Worm (Caenorhabditis elegans) whole organism, L2 larva: Measurements from ENCODE around the gene Y57E12B.11.

Source experiments
- ama-1 ChIP-seq: fragments of 150-350 bp; optimal IDR thresholded peaks from 2 replicates; lab custom pipeline; 2018; ENCODE audit warnings: inconsistent platforms
- egl-27 ChIP-seq: sonication (generic microtip); optimal IDR thresholded peaks from 3 replicates; lab custom pipeline; 2017; ENCODE audit warnings: missing biosample characterization, missing genetic modification reagents, missing genetic modification characterization
- elt-1 ChIP-seq: fragments of 150-350 bp; optimal IDR thresholded peaks from 2 replicates; lab custom pipeline; 2014; ENCODE audit warnings: missing biosample characterization, missing genetic modification characterization

- TF ChIP-seq ama-1 (no peak), elt-1 (no peak), egl-27 (tag; lab: Kevin White, UChicago) (no peak)
Measured at ce11 chrV:6951306-6951705, 1.6 kb upstream of the Y57E12B.11 start, which contains the start of gene T07H8.11.
